Worm (Caenorhabditis elegans) whole organism, L2 larva: ENCODE results near the gene srx-108.

ENCODE experiments used
- C34F6.9 ChIP-seq: fragments of 150-350 bp; optimal IDR thresholded peaks from 2 replicates; lab custom pipeline; 2014; ENCODE audit warnings: missing biosample characterization, missing genetic modification characterization
- F13H6.1 ChIP-seq: sonication (generic microtip); optimal IDR thresholded peaks from 2 replicates; lab custom pipeline; 2016; ENCODE audit warnings: missing genetic modification characterization, missing compliant biosample characterization
- R02D3.7 ChIP-seq: fragments of 150-350 bp; optimal IDR thresholded peaks from 2 replicates; lab custom pipeline; 2014; ENCODE audit warnings: missing biosample characterization, missing genetic modification characterization
- Y55F3AM.14 ChIP-seq: fragments of 200-800 bp; sonication (Bioruptor generic); optimal IDR thresholded peaks from 2 replicates; lab custom pipeline; 2018; ENCODE audit warnings: mild to moderate bottlenecking, missing genetic modification characterization, missing compliant biosample characterization
- ZK546.5 ChIP-seq: sonication (generic microtip); optimal IDR thresholded peaks from 2 replicates; lab custom pipeline; 2017; ENCODE audit warnings: missing biosample characterization, missing genetic modification characterization
- alr-1 ChIP-seq: fragments of 150-350 bp; optimal IDR thresholded peaks from 2 replicates; lab custom pipeline; 2014; ENCODE audit warnings: missing biosample characterization, missing genetic modification characterization
- aly-2 ChIP-seq: fragments of 150-350 bp; optimal IDR thresholded peaks from 2 replicates; lab custom pipeline; 2014; ENCODE audit warnings: missing biosample characterization, missing genetic modification characterization
- ama-1 ChIP-seq: fragments of 150-350 bp; optimal IDR thresholded peaks from 2 replicates; lab custom pipeline; 2018; ENCODE audit warnings: inconsistent platforms
- blmp-1 ChIP-seq: sonication (generic microtip); optimal IDR thresholded peaks from 2 replicates; lab custom pipeline; 2017; ENCODE audit warnings: missing genetic modification characterization, mild to moderate bottlenecking, missing compliant biosample characterization, antibody characterized with exemption, moderate library complexity; ENCODE audit not compliant: insufficient read depth
- ceh-16 ChIP-seq: fragments of 150-350 bp; optimal IDR thresholded peaks from 2 replicates; lab custom pipeline; 2014; ENCODE audit warnings: missing biosample characterization, missing genetic modification characterization
- ceh-82 ChIP-seq: fragments of 150-350 bp; optimal IDR thresholded peaks from 2 replicates; lab custom pipeline; 2014; ENCODE audit warnings: missing biosample characterization, missing genetic modification characterization
- crh-2 ChIP-seq: sonication (generic microtip); optimal IDR thresholded peaks from 2 replicates; lab custom pipeline; 2017; ENCODE audit warnings: missing biosample characterization, missing genetic modification characterization
- dmd-4 ChIP-seq: sonication (generic microtip); optimal IDR thresholded peaks from 2 replicates; lab custom pipeline; 2017; ENCODE audit warnings: missing biosample characterization, missing genetic modification characterization
- egl-27 ChIP-seq: sonication (generic microtip); optimal IDR thresholded peaks from 3 replicates; lab custom pipeline; 2017; ENCODE audit warnings: missing biosample characterization, missing genetic modification reagents, missing genetic modification characterization
- elt-1 ChIP-seq: fragments of 150-350 bp; optimal IDR thresholded peaks from 2 replicates; lab custom pipeline; 2014; ENCODE audit warnings: missing biosample characterization, missing genetic modification characterization
- elt-3 ChIP-seq: sonication (generic microtip); optimal IDR thresholded peaks from 2 replicates; lab custom pipeline; 2017; ENCODE audit warnings: missing biosample characterization, missing genetic modification characterization
- fos-1 ChIP-seq: fragments of 150-350 bp; optimal IDR thresholded peaks from 2 replicates; lab custom pipeline; 2014; ENCODE audit warnings: missing biosample characterization, missing genetic modification characterization
- gmeb-1 ChIP-seq: fragments of 150-350 bp; optimal IDR thresholded peaks from 2 replicates; lab custom pipeline; 2014; ENCODE audit warnings: missing biosample characterization, missing genetic modification characterization
- lin-11 ChIP-seq: fragments of 150-350 bp; sonication (generic microtip); optimal IDR thresholded peaks from 2 replicates; lab custom pipeline; 2014; ENCODE audit warnings: missing biosample characterization, missing genetic modification characterization, inconsistent platforms, mixed read lengths
- lin-13 ChIP-seq: fragments of 150-350 bp; optimal IDR thresholded peaks from 2 replicates; lab custom pipeline; 2014; ENCODE audit warnings: missing biosample characterization, missing genetic modification reagents, missing genetic modification characterization
- lin-39 ChIP-seq: fragments of 150-350 bp; optimal IDR thresholded peaks from 2 replicates; lab custom pipeline; 2014; ENCODE audit warnings: missing biosample characterization, missing genetic modification reagents, missing genetic modification characterization
- lsy-2 ChIP-seq, 2 experiments: fragments of 150-350 bp in 1 of 2; sonication (generic microtip) in 1 of 2; optimal IDR thresholded peaks; 2 replicates each; lab custom pipeline; 2014 to 2017; ENCODE audit warnings: missing biosample characterization in 2 of 2, missing genetic modification characterization in 2 of 2
- mab-5 ChIP-seq: fragments of 150-350 bp; optimal IDR thresholded peaks from 2 replicates; lab custom pipeline; 2014; ENCODE audit warnings: missing biosample characterization, missing genetic modification characterization
- mbf-1 ChIP-seq: sonication (generic microtip); optimal IDR thresholded peaks from 2 replicates; lab custom pipeline; 2017; ENCODE audit warnings: missing biosample characterization, missing genetic modification characterization
- mdl-1 ChIP-seq, 2 experiments: fragments of 150-350 bp in 1 of 2; sonication (generic microtip) in 1 of 2; optimal IDR thresholded peaks; 2 replicates each; lab custom pipeline; 2017; ENCODE audit warnings: missing biosample characterization in 2 of 2, missing genetic modification characterization in 2 of 2
- nhr-10 ChIP-seq: sonication (generic microtip); optimal IDR thresholded peaks from 2 replicates; lab custom pipeline; 2017; ENCODE audit warnings: missing biosample characterization, missing genetic modification characterization
- nhr-11 ChIP-seq: fragments of 150-350 bp; optimal IDR thresholded peaks from 2 replicates; lab custom pipeline; 2014; ENCODE audit warnings: missing biosample characterization, missing genetic modification characterization
- nhr-12 ChIP-seq: fragments of 150-350 bp; optimal IDR thresholded peaks from 2 replicates; lab custom pipeline; 2014; ENCODE audit warnings: missing biosample characterization, missing genetic modification characterization
- nhr-129 ChIP-seq: fragments of 150-350 bp; optimal IDR thresholded peaks from 2 replicates; lab custom pipeline; 2014; ENCODE audit warnings: missing biosample characterization, missing genetic modification characterization
- nhr-21 ChIP-seq: fragments of 150-350 bp; optimal IDR thresholded peaks from 2 replicates; lab custom pipeline; 2014; ENCODE audit warnings: missing biosample characterization, missing genetic modification characterization
- nhr-23 ChIP-seq: fragments of 150-350 bp; optimal IDR thresholded peaks from 2 replicates; lab custom pipeline; 2014; ENCODE audit warnings: missing biosample characterization, missing genetic modification reagents, missing genetic modification characterization
- nhr-237 ChIP-seq: fragments of 150-350 bp; optimal IDR thresholded peaks from 2 replicates; lab custom pipeline; 2014; ENCODE audit warnings: missing biosample characterization, missing genetic modification characterization
- nhr-25 ChIP-seq: fragments of 150-350 bp; sonication (generic microtip); optimal IDR thresholded peaks from 3 replicates; lab custom pipeline; 2014; ENCODE audit warnings: missing biosample characterization, missing genetic modification characterization
- nhr-6 ChIP-seq: fragments of 150-350 bp; optimal IDR thresholded peaks from 2 replicates; lab custom pipeline; 2014; ENCODE audit warnings: missing biosample characterization, missing genetic modification characterization
- nhr-77 ChIP-seq: fragments of 150-350 bp; optimal IDR thresholded peaks from 2 replicates; lab custom pipeline; 2014; ENCODE audit warnings: missing biosample characterization, missing genetic modification characterization
- peb-1 ChIP-seq: fragments of 150-350 bp; optimal IDR thresholded peaks from 2 replicates; lab custom pipeline; 2014; ENCODE audit warnings: missing biosample characterization, missing genetic modification characterization
- sem-4 ChIP-seq: fragments of 150-350 bp; optimal IDR thresholded peaks from 2 replicates; lab custom pipeline; 2014; ENCODE audit warnings: missing biosample characterization, missing genetic modification reagents, missing genetic modification characterization
- skn-1 ChIP-seq: sonication (generic microtip); optimal IDR thresholded peaks from 2 replicates; lab custom pipeline; 2017; ENCODE audit warnings: missing biosample characterization, missing genetic modification characterization
- sma-3 ChIP-seq: sonication (generic microtip); optimal IDR thresholded peaks from 2 replicates; lab custom pipeline; 2016; ENCODE audit warnings: missing genetic modification reagents, missing genetic modification characterization, missing compliant biosample characterization
- sma-9 ChIP-seq, 2 experiments: fragments of 150-350 bp in 1 of 2; sonication (generic microtip) in 1 of 2; optimal IDR thresholded peaks; 2 replicates each; lab custom pipeline; 2014 to 2016; ENCODE audit warnings: missing genetic modification characterization in 2 of 2, mild to moderate bottlenecking in 1 of 2, missing biosample characterization in 1 of 2, missing compliant biosample characterization in 1 of 2, missing genetic modification reagents in 1 of 2, moderate library complexity in 1 of 2
- snpc-4 ChIP-seq: fragments of 150-350 bp; optimal IDR thresholded peaks from 2 replicates; lab custom pipeline; 2014; ENCODE audit warnings: missing biosample characterization, missing genetic modification characterization
- unc-39 ChIP-seq: fragments of 150-350 bp; optimal IDR thresholded peaks from 2 replicates; lab custom pipeline; 2014; ENCODE audit warnings: missing biosample characterization, missing genetic modification characterization
- unc-55 ChIP-seq: fragments of 150-350 bp; sonication (generic microtip); optimal IDR thresholded peaks from 3 replicates; lab custom pipeline; 2014; ENCODE audit warnings: missing biosample characterization, missing genetic modification reagents, missing genetic modification characterization
- unc-62 ChIP-seq: fragments of 150-350 bp; optimal IDR thresholded peaks from 2 replicates; lab custom pipeline; 2014; ENCODE audit warnings: missing biosample characterization, missing genetic modification reagents, missing genetic modification characterization
- zag-1 ChIP-seq: fragments of 150-350 bp; optimal IDR thresholded peaks from 2 replicates; lab custom pipeline; 2014; ENCODE audit warnings: missing biosample characterization, missing genetic modification characterization
- ztf-1 ChIP-seq: fragments of 200-800 bp; sonication (Bioruptor generic); conservative IDR thresholded peaks from 2 replicates; pipeline ENCODE4 v1.3.6; 2022; ENCODE audit warnings: missing genetic modification characterization, missing compliant biosample characterization
- ztf-11 ChIP-seq: sonication (generic microtip); optimal IDR thresholded peaks from 2 replicates; lab custom pipeline; 2017; ENCODE audit warnings: missing biosample characterization, missing genetic modification characterization
- ztf-4 ChIP-seq: fragments of 150-350 bp; optimal IDR thresholded peaks from 2 replicates; lab custom pipeline; 2014; ENCODE audit warnings: missing biosample characterization, missing genetic modification characterization

Gene srx-108

ce11 chrII:3681365-3682083 lies 23.9 kb upstream of the srx-108 start, which contains the start of gene F19B10.10:
F19B10.10 (minus strand) TSS chrII:3681415.
- TF ChIP-seq ceh-16 (no peak), unc-55 (GFP tag; lab: Kevin White, UChicago) (no peak), aly-2 (no peak), lsy-2 (tag; optimal IDR thresholded peaks at IDR 0.05; lab: Kevin White, UChicago) (no peak), F13H6.1 (tag; lab: Kevin White, UChicago) (no peak), nhr-77 (tag; lab: Kevin White, UChicago) (no peak), gmeb-1 (no peak), mab-5 (tag; lab: Kevin White, UChicago) (no peak), egl-27 (no peak), C34F6.9 (tag; lab: Kevin White, UChicago) (no peak), lin-13 (GFP tag; lab: Kevin White, UChicago) (no peak), mbf-1 (tag; lab: Kevin White, UChicago) (no peak), ZK546.5 (tag; lab: Kevin White, UChicago) (no peak), fos-1 (tag; lab: Kevin White, UChicago) (no peak), nhr-25 (tag; lab: Kevin White, UChicago) (no peak), Y55F3AM.14 (GFP tag; lab: Kevin White, UChicago) (no peak), nhr-10 (tag; lab: Kevin White, UChicago) (no peak), elt-1 (no peak), ztf-11 (tag; lab: Kevin White, UChicago) (no peak)
- TF ChIP-seq, all 48 proteins: peak for 0

- TF ChIP-seq egl-27, result no peak
- no peak for TF ChIP-seq elt-1
- no peak for TF ChIP-seq peb-1 (tag; lab: Kevin White, UChicago)
- no peak for TF ChIP-seq ztf-4 (tag; lab: Kevin White, UChicago)
- no peak for TF ChIP-seq F13H6.1 (tag; lab: Kevin White, UChicago)
- no peak for TF ChIP-seq elt-3 (tag; lab: Kevin White, UChicago)
- TF ChIP-seq nhr-23, result no peak
- TF ChIP-seq snpc-4 (tag; lab: Kevin White, UChicago), result peak; percentile 43
- peak; percentile 91 for TF ChIP-seq gmeb-1
- TF ChIP-seq skn-1, result no peak
- no peak for TF ChIP-seq alr-1
- no peak for TF ChIP-seq ztf-11 (tag; lab: Kevin White, UChicago)
- no peak for TF ChIP-seq unc-39 (tag; lab: Kevin White, UChicago)
- TF ChIP-seq ztf-1, result no peak
- no peak for TF ChIP-seq mbf-1 (tag; lab: Kevin White, UChicago)
- TF ChIP-seq unc-55 (GFP tag; lab: Kevin White, UChicago), result peak; percentile 66
- TF ChIP-seq nhr-237 (tag; lab: Kevin White, UChicago), result no peak
- TF ChIP-seq nhr-21 (tag; lab: Kevin White, UChicago), result peak; percentile 61
- peak; percentile 57 for TF ChIP-seq sem-4 (tag; lab: Kevin White, UChicago)
- no peak for TF ChIP-seq ceh-82 (tag; lab: Kevin White, UChicago)
- no peak for TF ChIP-seq nhr-10 (tag; lab: Kevin White, UChicago)
- TF ChIP-seq nhr-11 (tag; lab: Kevin White, UChicago), result no peak
- no peak for TF ChIP-seq ceh-16
- no peak for TF ChIP-seq Y55F3AM.14 (GFP tag; lab: Kevin White, UChicago)
- TF ChIP-seq sma-9 (GFP tag; optimal IDR thresholded peaks at IDR 0.05; lab: Kevin White, UChicago), result peak; percentile 80
- no peak for TF ChIP-seq sma-9 (tag; optimal IDR thresholded peaks at IDR 0.05; lab: Kevin White, UChicago)
- no peak for TF ChIP-seq R02D3.7 (tag; lab: Kevin White, UChicago)
- no peak for TF ChIP-seq ama-1 (lab: Kevin White, UChicago)
- no peak for TF ChIP-seq unc-62 (GFP tag; lab: Kevin White, UChicago)
- TF ChIP-seq dmd-4 (tag; lab: Kevin White, UChicago), result no peak
- no peak for TF ChIP-seq lin-39 (tag; lab: Kevin White, UChicago)
- TF ChIP-seq ZK546.5 (tag; lab: Kevin White, UChicago), result no peak
- TF ChIP-seq nhr-25 (tag; lab: Kevin White, UChicago), result no peak
- TF ChIP-seq lin-13 (GFP tag; lab: Kevin White, UChicago), result peak; percentile 78
- peak; percentile 72 for TF ChIP-seq sma-3 (GFP tag; lab: Kevin White, UChicago)
- peak; percentile 78 for TF ChIP-seq fos-1 (tag; lab: Kevin White, UChicago)
- no peak for TF ChIP-seq blmp-1 (tag; lab: Kevin White, UChicago)
- peak; percentile 42 to 88 for TF ChIP-seq lsy-2 (tag; optimal IDR thresholded peaks at IDR 0.05; lab: Kevin White, UChicago)
- peak; percentile 75 for TF ChIP-seq mab-5 (tag; lab: Kevin White, UChicago)
- no peak for TF ChIP-seq nhr-12 (tag; lab: Kevin White, UChicago)
- TF ChIP-seq zag-1 (tag; lab: Kevin White, UChicago), result no peak
- peak; percentile 72 for TF ChIP-seq crh-2 (tag; lab: Kevin White, UChicago)
- no peak for TF ChIP-seq nhr-6 (tag; lab: Kevin White, UChicago)
- TF ChIP-seq lin-11 (tag; lab: Kevin White, UChicago), result no peak
- TF ChIP-seq nhr-77 (tag; lab: Kevin White, UChicago), result no peak
- peak; percentile 62 for TF ChIP-seq nhr-129 (tag; lab: Kevin White, UChicago)
- TF ChIP-seq aly-2, result no peak
- TF ChIP-seq mdl-1 (tag; optimal IDR thresholded peaks at IDR 0.05; lab: Kevin White, UChicago), result peak in 1 of 2 experiments; percentile 55
- TF ChIP-seq C34F6.9 (tag; lab: Kevin White, UChicago), result peak; percentile 89
Measured at ce11 chrII:3682770-3683234, 22.6 kb upstream of the srx-108 start, which contains the start of gene F19B10.1. F19B10.1 (plus strand) TSS chrII:3683184.
